Worm (Caenorhabditis elegans): ENCODE results near the gene vrp-1.
A peak's percentile ranks its signal among the peaks of the same experiment; 100 is the strongest.
"Not testable (repeated sequence)": the region's sequence is repeated elsewhere in the genome, so short reads cannot be mapped to it uniquely, and the experiment has no call there.

vrp-1 gene

DNA sequence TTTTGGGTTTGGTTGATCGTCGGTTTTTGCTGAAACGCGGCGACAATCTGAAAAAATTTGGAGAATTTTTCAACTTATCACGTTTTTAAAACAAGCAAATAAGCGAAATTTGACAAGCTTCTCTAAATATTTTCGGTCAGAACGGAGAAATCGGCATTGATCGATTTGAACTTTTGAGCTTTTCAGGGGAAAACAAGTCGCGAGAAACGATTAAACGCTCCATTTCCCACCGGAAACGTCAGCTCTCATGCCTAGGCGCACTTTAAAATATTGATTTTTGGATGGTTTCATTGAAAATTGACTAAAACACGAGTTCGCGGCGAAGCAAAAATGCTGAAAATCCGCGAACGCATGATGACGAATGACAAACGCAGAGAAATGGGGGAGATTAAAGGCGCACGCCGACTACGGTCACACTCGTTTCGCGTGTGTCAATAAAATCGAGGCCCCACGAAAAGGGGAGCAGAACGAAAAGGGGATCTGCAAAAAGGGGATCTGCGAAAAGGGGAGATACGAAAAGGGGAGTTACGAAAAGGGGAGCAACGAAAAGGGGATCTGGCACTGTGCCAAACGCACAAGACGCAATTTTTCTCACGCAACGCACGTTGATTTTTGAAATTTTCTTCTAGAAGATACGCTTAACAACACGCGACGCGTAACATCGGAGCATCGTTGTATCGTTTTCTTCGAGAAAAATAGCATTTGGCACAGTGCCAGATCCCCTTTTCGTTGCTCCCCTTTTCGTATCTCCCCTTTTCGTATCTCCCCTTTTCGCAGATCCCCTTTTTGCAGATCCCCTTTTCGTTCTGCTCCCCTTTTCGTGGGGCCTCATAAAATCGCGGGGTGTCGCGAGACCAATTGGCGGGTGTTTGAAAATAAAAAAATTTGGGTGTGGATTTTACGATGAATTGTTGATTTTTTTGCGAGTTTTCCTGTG lies 37.9 kb downstream of the vrp-1 start, which contains the start of gene eel-1:
eel-1 (minus strand) TSS at position 51 of the 937 bp plus-strand sequence.
- TF ChIP-seq unc-62 (GFP tag; optimal IDR thresholded peaks at IDR 0.05) (peak; percentile 29), lin-11 (tag; optimal IDR thresholded peaks at IDR 0.05) (peak; percentile 75), ZK546.5 (tag; optimal IDR thresholded peaks at IDR 0.05) (peak; percentile 79), nhr-10 (tag; optimal IDR thresholded peaks at IDR 0.05) (peak; percentile 60), ztf-4 (tag; optimal IDR thresholded peaks at IDR 0.05) (peak; percentile 82), nhr-25 (tag; optimal IDR thresholded peaks at IDR 0.05) (peak; percentile 90), nhr-21 (tag; optimal IDR thresholded peaks at IDR 0.05) (peak; percentile 89), nhr-129 (tag; optimal IDR thresholded peaks at IDR 0.05) (peak; percentile 82), sma-3 (GFP tag; optimal IDR thresholded peaks at IDR 0.05) (peak; percentile 98), F13H6.1 (tag; optimal IDR thresholded peaks at IDR 0.05) (peak; percentile 96), ama-1 (optimal IDR thresholded peaks at IDR 0.05) (peak; percentile 61), lin-39 (tag; optimal IDR thresholded peaks at IDR 0.05) (peak; percentile 63), nhr-12 (tag; optimal IDR thresholded peaks at IDR 0.05) (peak; percentile 23), mbf-1 (tag; optimal IDR thresholded peaks at IDR 0.05) (peak; percentile 6), Y55F3AM.14 (GFP tag; optimal IDR thresholded peaks at IDR 0.05) (peak; percentile 91), ztf-1 (GFP tag; conservative IDR thresholded peaks at IDR 0.05) (0 out of 2 replicates have a peak, but pooled peaks have one; percentile 63), crh-2 (tag; optimal IDR thresholded peaks at IDR 0.05) (peak; percentile 88), sma-9 (GFP tag; optimal IDR thresholded peaks at IDR 0.05) (peak; percentile 95), nhr-77 (tag; optimal IDR thresholded peaks at IDR 0.05) (peak; percentile 7), C34F6.9 (tag; optimal IDR thresholded peaks at IDR 0.05) (peak; percentile 80), ceh-82 (tag; optimal IDR thresholded peaks at IDR 0.05) (peak; percentile 83), lsy-2 (tag; optimal IDR thresholded peaks at IDR 0.05) (peak; percentile 98 to 99), nhr-237 (tag; optimal IDR thresholded peaks at IDR 0.05) (peak; percentile 3), egl-27 (tag; optimal IDR thresholded peaks at IDR 0.05) (peak; percentile 56), unc-55 (GFP tag; optimal IDR thresholded peaks at IDR 0.05) (peak; percentile 84), lin-13 (GFP tag; optimal IDR thresholded peaks at IDR 0.05) (peak; percentile 97), blmp-1 (tag; optimal IDR thresholded peaks at IDR 0.05; ENCODE audit: insufficient read depth) (peak; percentile 28), snpc-4 (tag; optimal IDR thresholded peaks at IDR 0.05) (peak; percentile 35), nhr-6 (tag; optimal IDR thresholded peaks at IDR 0.05) (peak; percentile 87), mdl-1 (tag; optimal IDR thresholded peaks at IDR 0.05) (peak; percentile 21 to 72), mab-5 (tag; optimal IDR thresholded peaks at IDR 0.05) (peak; percentile 96), fos-1 (tag; optimal IDR thresholded peaks at IDR 0.05) (peak; percentile 66), zag-1 (tag; optimal IDR thresholded peaks at IDR 0.05) (peak; percentile 47), gmeb-1 (tag; optimal IDR thresholded peaks at IDR 0.05) (peak; percentile 92), sem-4 (tag; optimal IDR thresholded peaks at IDR 0.05) (peak; percentile 91)
- not testable (repeated sequence) for TF ChIP-seq sma-9 (tag; optimal IDR thresholded peaks at IDR 0.05)

DNA sequence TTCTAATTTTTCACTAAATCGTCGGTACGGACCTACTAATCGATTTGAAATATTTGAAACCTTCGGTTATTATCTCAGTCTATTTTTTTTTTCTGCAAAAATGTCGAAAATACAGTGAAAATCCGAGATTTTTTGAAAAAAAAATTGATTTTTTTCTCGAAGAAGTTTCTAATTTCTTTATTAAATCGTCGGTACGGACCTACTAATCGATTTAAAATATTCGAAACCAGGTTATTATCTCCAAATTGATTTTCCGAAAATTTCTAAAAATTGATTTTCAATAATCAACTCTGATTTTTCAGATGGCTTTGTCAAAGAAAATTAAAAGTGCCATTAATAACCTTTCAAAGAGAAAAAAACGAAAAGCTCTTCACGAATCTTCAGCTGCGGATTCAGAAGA lies 41.0 kb downstream of the vrp-1 start, which contains the start of gene ivph-3:
ivph-3 (plus strand) TSS at position 301 of the 400 bp plus-strand sequence.
- TF ChIP-seq F13H6.1 (tag; optimal IDR thresholded peaks at IDR 0.05) (no peak), sem-4 (tag; optimal IDR thresholded peaks at IDR 0.05) (no peak), lin-39 (tag; optimal IDR thresholded peaks at IDR 0.05) (no peak), sma-9 (GFP tag; optimal IDR thresholded peaks at IDR 0.05) (no peak), sma-9 (tag; optimal IDR thresholded peaks at IDR 0.05) (no peak), unc-39 (tag; optimal IDR thresholded peaks at IDR 0.05) (no peak), ztf-1 (GFP tag; conservative IDR thresholded peaks at IDR 0.05) (no peak), Y55F3AM.14 (GFP tag; optimal IDR thresholded peaks at IDR 0.05) (no peak), gmeb-1 (tag; optimal IDR thresholded peaks at IDR 0.05) (no peak), ceh-16 (tag; optimal IDR thresholded peaks at IDR 0.05) (no peak), nhr-237 (tag; optimal IDR thresholded peaks at IDR 0.05) (no peak), R02D3.7 (tag; optimal IDR thresholded peaks at IDR 0.05) (no peak), ama-1 (optimal IDR thresholded peaks at IDR 0.05) (no peak), skn-1 (tag; optimal IDR thresholded peaks at IDR 0.05) (no peak), lin-13 (GFP tag; optimal IDR thresholded peaks at IDR 0.05) (no peak), peb-1 (tag; optimal IDR thresholded peaks at IDR 0.05) (no peak), nhr-11 (tag; optimal IDR thresholded peaks at IDR 0.05) (no peak), fos-1 (tag; optimal IDR thresholded peaks at IDR 0.05) (no peak)

Data from whole organism, L2 larva.